Fruit fly (Drosophila melanogaster) whole organism: Measurements from ENCODE around the gene CG6013.

Experiments
- CG8478 ChIP-seq: fragments of >200 bp; optimal IDR thresholded peaks from 2 replicates; lab custom pipeline; 2018; ENCODE audit warnings: inconsistent platforms
- Dll ChIP-seq: fragments of >200 bp; optimal IDR thresholded peaks from 2 replicates; lab custom pipeline; 2017
- pan ChIP-seq: fragments of >200 bp; optimal IDR thresholded peaks from 2 replicates; lab custom pipeline; 2017
- psq ChIP-seq: fragments of >200 bp; optimal IDR thresholded peaks from 2 replicates; lab custom pipeline; 2017
- usp ChIP-seq: fragments of >200 bp; optimal IDR thresholded peaks from 2 replicates; lab custom pipeline; 2017; ENCODE audit warnings: missing biosample characterization, missing genetic modification characterization, mixed read lengths

DNA sequence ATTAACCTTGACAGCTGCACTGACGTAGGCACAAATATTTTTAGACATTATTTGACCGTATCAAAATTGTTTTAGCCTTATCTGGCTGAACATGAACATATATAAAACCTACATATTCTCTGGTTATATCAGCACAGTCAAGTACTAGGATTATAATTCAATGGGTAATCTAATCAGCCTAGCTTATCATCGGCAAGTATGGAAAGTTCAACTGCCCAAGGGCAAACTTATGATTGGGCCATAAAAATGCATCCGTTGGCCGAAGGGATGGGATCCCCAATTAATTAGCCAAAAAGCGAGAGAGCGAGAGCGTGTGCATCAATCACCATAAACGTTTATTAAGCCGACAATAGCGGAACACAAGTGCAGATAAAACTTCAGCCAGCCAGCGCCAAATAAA is 34.2 kb downstream of the CG6013 start:
- TF ChIP-seq Dll (lab: Kevin White, UChicago) (no peak), pan (no peak), psq (lab: Kevin White, UChicago) (no peak), usp (GFP tag; lab: Kevin White, UChicago) (no peak), CG8478 (lab: Kevin White, UChicago) (no peak)
